Fruit fly (Drosophila melanogaster) whole organism, pupa: ENCODE data around the gene Ltn1.
A peak's percentile ranks its signal among the peaks of the same experiment; 100 is the strongest.

Source experiments
- CG10348 ChIP-seq: fragments of 200-800 bp; sonication (Bioruptor generic); IDR thresholded peaks from 2 replicates; pipeline ENCODE4 v1.3.6; 2022; ENCODE audit warnings: missing biosample characterization, missing genetic modification characterization
- CG12605 ChIP-seq: fragments of 200-800 bp; sonication (Bioruptor generic); IDR thresholded peaks from 2 replicates; pipeline ENCODE4 v1.3.6; 2022; ENCODE audit warnings: missing biosample characterization, missing genetic modification characterization
- CG13204 ChIP-seq: fragments of 200-800 bp; sonication (Bioruptor generic); optimal IDR thresholded peaks from 2 replicates; lab custom pipeline; 2018; ENCODE audit warnings: missing biosample characterization, mild to moderate bottlenecking, missing genetic modification characterization, moderate library complexity
- CG14655 ChIP-seq: fragments of 200-800 bp; sonication (Bioruptor generic); optimal IDR thresholded peaks from 3 replicates; lab custom pipeline; 2017; ENCODE audit warnings: mild to moderate bottlenecking, missing biosample characterization, missing genetic modification reagents, missing genetic modification characterization
- CG15710 ChIP-seq: fragments of 200-800 bp; sonication (Bioruptor generic); optimal IDR thresholded peaks from 2 replicates; lab custom pipeline; 2018; ENCODE audit warnings: missing biosample characterization, mild to moderate bottlenecking, missing genetic modification characterization, moderate library complexity
- CG17806 ChIP-seq: fragments of 200-800 bp; sonication (Bioruptor generic); optimal IDR thresholded peaks from 2 replicates; lab custom pipeline; 2018; ENCODE audit warnings: missing biosample characterization, mild to moderate bottlenecking, missing genetic modification characterization, moderate library complexity
- CG32121 ChIP-seq: fragments of 200-800 bp; sonication (Bioruptor generic); IDR thresholded peaks from 2 replicates; pipeline ENCODE4 v1.3.6; 2022; ENCODE audit warnings: missing biosample characterization, missing genetic modification characterization
- CG34367 ChIP-seq: fragments of 200-800 bp; sonication (Bioruptor generic); optimal IDR thresholded peaks from 2 replicates; lab custom pipeline; 2018; ENCODE audit warnings: missing biosample characterization, mild to moderate bottlenecking, missing genetic modification characterization
- CG4496 ChIP-seq: fragments of 200-800 bp; sonication (Bioruptor generic); IDR thresholded peaks from 3 replicates; pipeline ENCODE4 v1.3.6; 2022; ENCODE audit warnings: missing biosample characterization, missing genetic modification characterization
- CG8159 ChIP-seq: fragments of 200-800 bp; sonication (Bioruptor generic); optimal IDR thresholded peaks from 3 replicates; lab custom pipeline; 2018; ENCODE audit warnings: missing biosample characterization, mild to moderate bottlenecking, missing genetic modification characterization, moderate library complexity
- CG8301 ChIP-seq: fragments of 200-800 bp; sonication (Bioruptor generic); optimal IDR thresholded peaks from 2 replicates; lab custom pipeline; 2018; ENCODE audit warnings: missing biosample characterization, mild to moderate bottlenecking, missing genetic modification characterization
- CG9948 ChIP-seq: fragments of 200-800 bp; sonication (Bioruptor generic); optimal IDR thresholded peaks from 2 replicates; lab custom pipeline; 2018; ENCODE audit warnings: missing biosample characterization, mild to moderate bottlenecking, missing genetic modification characterization, moderate library complexity
- D1 ChIP-seq: fragments of 200-800 bp; sonication (Bioruptor generic); optimal IDR thresholded peaks from 2 replicates; lab custom pipeline; 2018; ENCODE audit warnings: missing biosample characterization, mild to moderate bottlenecking, missing genetic modification characterization, moderate library complexity
- EcR ChIP-seq: fragments of 200-800 bp; sonication (Bioruptor generic); optimal IDR thresholded peaks from 3 replicates; lab custom pipeline; 2019; ENCODE audit warnings: missing biosample characterization, missing genetic modification characterization, mild to moderate bottlenecking, moderate library complexity, missing genetic modification reagents
- Ets98B ChIP-seq: fragments of 200-800 bp; sonication (Bioruptor generic); IDR thresholded peaks from 2 replicates; pipeline ENCODE4 v1.3.6; 2022; ENCODE audit warnings: missing biosample characterization, missing genetic modification characterization
- Pif1A ChIP-seq: fragments of 200-800 bp; sonication (Bioruptor generic); optimal IDR thresholded peaks from 3 replicates; lab custom pipeline; 2016; ENCODE audit warnings: missing biosample characterization, missing genetic modification characterization
- Pif1B ChIP-seq: fragments of 200-800 bp; sonication (Bioruptor generic); optimal IDR thresholded peaks from 3 replicates; lab custom pipeline; 2016; ENCODE audit warnings: missing biosample characterization, missing genetic modification characterization
- Snoo ChIP-seq: fragments of 200-800 bp; sonication (Bioruptor generic); optimal IDR thresholded peaks from 3 replicates; lab custom pipeline; 2017; ENCODE audit warnings: missing biosample characterization, mild to moderate bottlenecking, missing genetic modification characterization, inconsistent platforms
- fd96Ca ChIP-seq: fragments of 200-800 bp; sonication (Bioruptor generic); IDR thresholded peaks from 3 replicates; pipeline ENCODE4 v1.3.6; 2022; ENCODE audit warnings: missing biosample characterization, missing genetic modification characterization
- gl ChIP-seq: fragments of 200-800 bp; sonication (Bioruptor generic); optimal IDR thresholded peaks from 2 replicates; lab custom pipeline; 2018; ENCODE audit warnings: missing biosample characterization, mild to moderate bottlenecking, missing genetic modification characterization
- rn ChIP-seq: fragments of 200-800 bp; sonication (Bioruptor generic); IDR thresholded peaks from 2 replicates; pipeline ENCODE4 v1.3.6; 2022; ENCODE audit warnings: missing biosample characterization, missing genetic modification characterization

Gene Ltn1

dm6 chr3L:19544810-19545209 is 7.3 kb downstream of the Ltn1 start, which contains the start of the genes CG46435 and Rcd7:
Gene CG46435 (plus strand): TSS chr3L:19545110.
Gene Rcd7 (plus strand): TSS chr3L:19545110.
- TF ChIP-seq CG8159 (tag; lab: Kevin White, UChicago), result no peak
- no peak for TF ChIP-seq fd96Ca (GFP tag; lab: Robert Waterston, UW)
- no peak for TF ChIP-seq CG17806 (tag; lab: Kevin White, UChicago)
- no peak for TF ChIP-seq Pif1B
- no peak for TF ChIP-seq Snoo (tag; lab: Kevin White, UChicago)
- TF ChIP-seq CG8301 (tag; lab: Kevin White, UChicago), result no peak
- TF ChIP-seq D1 (tag; lab: Kevin White, UChicago), result no peak
- no peak for TF ChIP-seq Ets98B (GFP tag; lab: Robert Waterston, UW)
- no peak for TF ChIP-seq CG13204
- no peak for TF ChIP-seq CG12605
- TF ChIP-seq CG32121, result no peak
- TF ChIP-seq gl (tag; lab: Kevin White, UChicago), result no peak
- TF ChIP-seq CG4496 (GFP tag; lab: Robert Waterston, UW), result no peak

dm6 chr3L:19544105-19544504 is 8.0 kb downstream of the Ltn1 start, which contains the start of the genes CG46434 and Dred:
Gene CG46434 (minus strand): TSS chr3L:19544205.
Gene Dred (minus strand): TSS chr3L:19544205.
- TF ChIP-seq CG9948 (no peak), CG13204 (no peak), EcR (GFP tag; lab: Kevin White, UChicago) (no peak), CG17806 (tag; lab: Kevin White, UChicago) (no peak)

dm6 chr3L:19532443-19532842 is 19.6 kb downstream of the Ltn1 start, which contains the start of gene Cpr76Bd:
Gene Cpr76Bd (plus strand): TSS chr3L:19532743.
- TF ChIP-seq CG15710 (tag; lab: Kevin White, UChicago) (no peak), Pif1B (no peak), CG4496 (GFP tag; lab: Robert Waterston, UW) (0 out of 3 replicates have a peak, but pooled peaks have one; percentile 19)

dm6 chr3L:19528547-19528946 is 23.5 kb downstream of the Ltn1 start:
- TF ChIP-seq Ets98B (GFP tag; lab: Robert Waterston, UW) (no peak), gl (tag; lab: Kevin White, UChicago) (no peak), CG8159 (tag; lab: Kevin White, UChicago) (no peak), CG13204 (no peak), CG15710 (tag; lab: Kevin White, UChicago) (no peak), CG8301 (tag; lab: Kevin White, UChicago) (no peak), CG14655 (GFP tag; lab: Kevin White, UChicago) (no peak), D1 (tag; lab: Kevin White, UChicago) (no peak), CG34367 (tag; lab: Kevin White, UChicago) (no peak), CG4496 (GFP tag; lab: Robert Waterston, UW) (no peak), CG32121 (no peak), CG10348 (GFP tag; lab: Robert Waterston, UW) (no peak), CG9948 (no peak), Snoo (tag; lab: Kevin White, UChicago) (no peak), Pif1A (no peak), CG17806 (tag; lab: Kevin White, UChicago) (no peak), rn (GFP tag; lab: Robert Waterston, UW) (no peak), EcR (GFP tag; lab: Kevin White, UChicago) (no peak), CG12605 (no peak)

dm6 chr3L:19525736-19526135 is 26.4 kb downstream of the Ltn1 start:
- no peak for TF ChIP-seq Snoo (tag; lab: Kevin White, UChicago)
- TF ChIP-seq EcR (GFP tag; lab: Kevin White, UChicago), result no peak
- no peak for TF ChIP-seq CG8301 (tag; lab: Kevin White, UChicago)
- TF ChIP-seq, all 21 proteins: peak for 0

dm6 chr3L:19524690-19525089 is 27.4 kb downstream of the Ltn1 start:
- peak; percentile 23; the same call in 1 of the 3 replicates for TF ChIP-seq fd96Ca (GFP tag; lab: Robert Waterston, UW)
- no peak for TF ChIP-seq CG34367 (tag; lab: Kevin White, UChicago)
- no peak for TF ChIP-seq CG4496 (GFP tag; lab: Robert Waterston, UW)
- peak; percentile 61 for TF ChIP-seq CG32121
- 0 out of 2 replicates have a peak, but pooled peaks have one; percentile 7 for TF ChIP-seq CG10348 (GFP tag; lab: Robert Waterston, UW)

dm6 chr3L:19521093-19521492 is 31.0 kb downstream of the Ltn1 start:
- TF ChIP-seq CG32121, result no peak
- TF ChIP-seq CG34367 (tag; lab: Kevin White, UChicago), result no peak
- TF ChIP-seq Pif1B, result no peak
- no peak for TF ChIP-seq Ets98B (GFP tag; lab: Robert Waterston, UW)

- TF ChIP-seq CG14655 (GFP tag; lab: Kevin White, UChicago) (no peak), D1 (tag; lab: Kevin White, UChicago) (no peak)
Measured at dm6 chr3L:19520645-19521044, 31.4 kb downstream of the Ltn1 start, which contains the start of gene Cpr76Bc. Gene Cpr76Bc (plus strand): TSS chr3L:19520945.
